Worm (Caenorhabditis elegans) whole organism, L3 larva: ENCODE data around the gene mob-3.

Experiments used
- R02D3.7 ChIP-seq: fragments of 150-350 bp; optimal IDR thresholded peaks from 2 replicates; lab custom pipeline; 2014; ENCODE audit warnings: missing biosample characterization, missing genetic modification characterization
- ceh-28 ChIP-seq: fragments of 150-350 bp; optimal IDR thresholded peaks from 2 replicates; lab custom pipeline; 2014; ENCODE audit warnings: missing biosample characterization, missing genetic modification reagents, missing genetic modification characterization
- ceh-9 ChIP-seq: sonication (generic microtip); optimal IDR thresholded peaks from 2 replicates; lab custom pipeline; 2018; ENCODE audit warnings: missing biosample characterization, missing genetic modification characterization
- daf-12 ChIP-seq: fragments of 150-350 bp; optimal IDR thresholded peaks from 2 replicates; lab custom pipeline; 2014; ENCODE audit warnings: missing biosample characterization, missing genetic modification reagents, missing genetic modification characterization
- egl-5 ChIP-seq: fragments of 150-350 bp; optimal IDR thresholded peaks from 2 replicates; lab custom pipeline; 2017; ENCODE audit warnings: missing biosample characterization, missing genetic modification reagents, missing genetic modification characterization, inconsistent platforms
- elt-1 ChIP-seq: fragments of 150-350 bp; optimal IDR thresholded peaks from 2 replicates; lab custom pipeline; 2014; ENCODE audit warnings: missing biosample characterization, missing genetic modification characterization
- fkh-10 ChIP-seq: sonication (generic microtip); optimal IDR thresholded peaks from 2 replicates; lab custom pipeline; 2017; ENCODE audit warnings: missing biosample characterization, missing genetic modification reagents, missing genetic modification characterization
- fkh-2 ChIP-seq: fragments of 150-350 bp; optimal IDR thresholded peaks from 2 replicates; lab custom pipeline; 2014; ENCODE audit warnings: missing biosample characterization, missing genetic modification reagents, missing genetic modification characterization
- fos-1 ChIP-seq: fragments of 150-350 bp; optimal IDR thresholded peaks from 2 replicates; lab custom pipeline; 2014; ENCODE audit warnings: missing biosample characterization, missing genetic modification characterization
- hmg-11 ChIP-seq: sonication (generic microtip); optimal IDR thresholded peaks from 2 replicates; lab custom pipeline; 2016; ENCODE audit warnings: missing genetic modification characterization, missing compliant biosample characterization
- lin-39 ChIP-seq: fragments of 150-350 bp; optimal IDR thresholded peaks from 2 replicates; lab custom pipeline; 2018; ENCODE audit warnings: missing biosample characterization, missing genetic modification reagents, missing genetic modification characterization
- mdl-1 ChIP-seq: fragments of 150-350 bp; optimal IDR thresholded peaks from 2 replicates; lab custom pipeline; 2014; ENCODE audit warnings: missing biosample characterization, missing genetic modification characterization
- nfya-1 ChIP-seq: sonication (generic microtip); optimal IDR thresholded peaks from 2 replicates; lab custom pipeline; 2017; ENCODE audit warnings: missing genetic modification characterization, mild to moderate bottlenecking, missing compliant biosample characterization, antibody characterized with exemption, moderate library complexity; ENCODE audit not compliant: insufficient read depth
- nhr-11 ChIP-seq: fragments of 150-350 bp; optimal IDR thresholded peaks from 2 replicates; lab custom pipeline; 2014; ENCODE audit warnings: missing biosample characterization, missing genetic modification characterization
- nhr-23 ChIP-seq: fragments of 150-350 bp; optimal IDR thresholded peaks from 2 replicates; lab custom pipeline; 2014; ENCODE audit warnings: missing biosample characterization, missing genetic modification reagents, missing genetic modification characterization
- nhr-237 ChIP-seq: fragments of 150-350 bp; optimal IDR thresholded peaks from 2 replicates; lab custom pipeline; 2014; ENCODE audit warnings: missing biosample characterization, missing genetic modification characterization
- nhr-25 ChIP-seq: sonication (generic microtip); optimal IDR thresholded peaks from 2 replicates; lab custom pipeline; 2017; ENCODE audit warnings: missing biosample characterization, missing genetic modification characterization
- nhr-28 ChIP-seq: fragments of 150-350 bp; optimal IDR thresholded peaks from 2 replicates; lab custom pipeline; 2014; ENCODE audit warnings: missing biosample characterization, missing genetic modification characterization
- nhr-43 ChIP-seq: sonication (generic microtip); optimal IDR thresholded peaks from 2 replicates; lab custom pipeline; 2016; ENCODE audit warnings: mild to moderate bottlenecking, missing genetic modification characterization, missing compliant biosample characterization; ENCODE audit not compliant: poor library complexity, severe bottlenecking
- nhr-67 ChIP-seq: fragments of 150-350 bp; optimal IDR thresholded peaks from 2 replicates; lab custom pipeline; 2014; ENCODE audit warnings: missing biosample characterization, missing genetic modification characterization
- nhr-76 ChIP-seq: fragments of 150-350 bp; sonication (generic microtip); optimal IDR thresholded peaks from 5 replicates; lab custom pipeline; 2014; ENCODE audit warnings: missing biosample characterization, missing genetic modification characterization
- sea-2 ChIP-seq: fragments of 150-350 bp; sonication (generic microtip); optimal IDR thresholded peaks from 4 replicates; lab custom pipeline; 2014; ENCODE audit warnings: missing biosample characterization, missing genetic modification reagents, missing genetic modification characterization
- tbx-2 ChIP-seq: sonication (generic microtip); optimal IDR thresholded peaks from 2 replicates; lab custom pipeline; 2016; ENCODE audit warnings: mild to moderate bottlenecking, missing genetic modification characterization, missing compliant biosample characterization
- unc-39 ChIP-seq: sonication (generic microtip); optimal IDR thresholded peaks from 4 replicates; lab custom pipeline; 2017; ENCODE audit warnings: missing biosample characterization, missing genetic modification characterization
- unc-62 ChIP-seq: fragments of 150-350 bp; sonication (generic microtip); optimal IDR thresholded peaks from 4 replicates; lab custom pipeline; 2014; ENCODE audit warnings: missing biosample characterization, missing genetic modification reagents, missing genetic modification characterization
- zag-1 ChIP-seq: fragments of 150-350 bp; optimal IDR thresholded peaks from 2 replicates; lab custom pipeline; 2014; ENCODE audit warnings: missing biosample characterization, missing genetic modification characterization
- ztf-4 ChIP-seq: fragments of 150-350 bp; optimal IDR thresholded peaks from 2 replicates; lab custom pipeline; 2014; ENCODE audit warnings: missing biosample characterization, missing genetic modification characterization

Gene mob-3

ce11 chrIV:7388843-7389242 lies at the start of gene mob-3:
Gene mob-3, minus strand, starts transcription at chrIV:7388943.
- no peak for TF ChIP-seq nfya-1
- TF ChIP-seq fkh-2, result no peak
- TF ChIP-seq ceh-28 (tag; lab: Kevin White, UChicago), result no peak
- TF ChIP-seq nhr-237 (tag; lab: Kevin White, UChicago), result no peak
- no peak for TF ChIP-seq fkh-10 (GFP tag; lab: Kevin White, UChicago)
- no peak for TF ChIP-seq zag-1 (tag; lab: Kevin White, UChicago)
- no peak for TF ChIP-seq daf-12 (tag; lab: Kevin White, UChicago)
- no peak for TF ChIP-seq ceh-9
- no peak for TF ChIP-seq fos-1 (tag; lab: Kevin White, UChicago)
- no peak for TF ChIP-seq hmg-11 (tag; lab: Kevin White, UChicago)
- no peak for TF ChIP-seq nhr-28
- TF ChIP-seq mdl-1 (tag; lab: Kevin White, UChicago), result no peak
- no peak for TF ChIP-seq unc-62 (GFP tag; lab: Kevin White, UChicago)
- TF ChIP-seq nhr-43 (tag; lab: Kevin White, UChicago), result no peak

- no peak for TF ChIP-seq nhr-25 (tag; lab: Kevin White, UChicago)
- TF ChIP-seq ceh-9, result no peak
- TF ChIP-seq nhr-76 (tag; lab: Kevin White, UChicago), result no peak
- no peak for TF ChIP-seq elt-1 (tag; lab: Kevin White, UChicago)
- no peak for TF ChIP-seq nhr-28
- no peak for TF ChIP-seq fos-1 (tag; lab: Kevin White, UChicago)
- TF ChIP-seq lin-39 (tag; lab: Kevin White, UChicago), result no peak
- no peak for TF ChIP-seq egl-5
- no peak for TF ChIP-seq sea-2 (GFP tag; lab: Kevin White, UChicago)
- no peak for TF ChIP-seq nhr-67 (tag; lab: Kevin White, UChicago)
- no peak for TF ChIP-seq zag-1 (tag; lab: Kevin White, UChicago)
- no peak for TF ChIP-seq nfya-1
- TF ChIP-seq fkh-2, result no peak
Measured at ce11 chrIV:7433858-7434257, 45.1 kb upstream of the mob-3 start, which contains the start of gene B0496.11. Gene B0496.11, minus strand, starts transcription at chrIV:7433958.

ce11 chrIV:7428998-7429397 lies 40.3 kb upstream of the mob-3 start:
- TF ChIP-seq nhr-11 (tag; lab: Kevin White, UChicago), result no peak
- TF ChIP-seq hmg-11 (tag; lab: Kevin White, UChicago), result no peak
- no peak for TF ChIP-seq nhr-43 (tag; lab: Kevin White, UChicago)
- TF ChIP-seq, all 47 proteins: peak for 0

- TF ChIP-seq zag-1 (tag; lab: Kevin White, UChicago) (no peak), lin-39 (tag; lab: Kevin White, UChicago) (no peak), nhr-25 (tag; lab: Kevin White, UChicago) (no peak), elt-1 (tag; lab: Kevin White, UChicago) (no peak), fkh-2 (no peak), unc-39 (no peak), tbx-2 (tag; lab: Kevin White, UChicago) (no peak)
Measured at ce11 chrIV:7428347-7428746, 39.6 kb upstream of the mob-3 start.

ce11 chrIV:7426055-7426454 lies 37.3 kb upstream of the mob-3 start:
- TF ChIP-seq nfya-1 (peak; percentile 7), R02D3.7 (tag; lab: Kevin White, UChicago) (no peak)

- no peak for TF ChIP-seq ztf-4 (tag; lab: Kevin White, UChicago)
- no peak for TF ChIP-seq elt-1 (tag; lab: Kevin White, UChicago)
- no peak for TF ChIP-seq nhr-23 (tag; lab: Kevin White, UChicago)
- no peak for TF ChIP-seq sea-2 (GFP tag; lab: Kevin White, UChicago)
Measured at ce11 chrIV:7424198-7424597, 35.5 kb upstream of the mob-3 start, which contains the start of gene unc-82. Gene unc-82, plus strand, starts transcription at chrIV:7424498.

- TF ChIP-seq fkh-2 (no peak), nhr-67 (tag; lab: Kevin White, UChicago) (no peak)
Measured at ce11 chrIV:7420913-7421312, 32.2 kb upstream of the mob-3 start, which contains the start of gene srtx-1. Gene srtx-1, plus strand, starts transcription at chrIV:7421213.
